Fruit fly (Drosophila melanogaster): Measurements from ENCODE around the gene FucTB.

The FucTB gene

DNA sequence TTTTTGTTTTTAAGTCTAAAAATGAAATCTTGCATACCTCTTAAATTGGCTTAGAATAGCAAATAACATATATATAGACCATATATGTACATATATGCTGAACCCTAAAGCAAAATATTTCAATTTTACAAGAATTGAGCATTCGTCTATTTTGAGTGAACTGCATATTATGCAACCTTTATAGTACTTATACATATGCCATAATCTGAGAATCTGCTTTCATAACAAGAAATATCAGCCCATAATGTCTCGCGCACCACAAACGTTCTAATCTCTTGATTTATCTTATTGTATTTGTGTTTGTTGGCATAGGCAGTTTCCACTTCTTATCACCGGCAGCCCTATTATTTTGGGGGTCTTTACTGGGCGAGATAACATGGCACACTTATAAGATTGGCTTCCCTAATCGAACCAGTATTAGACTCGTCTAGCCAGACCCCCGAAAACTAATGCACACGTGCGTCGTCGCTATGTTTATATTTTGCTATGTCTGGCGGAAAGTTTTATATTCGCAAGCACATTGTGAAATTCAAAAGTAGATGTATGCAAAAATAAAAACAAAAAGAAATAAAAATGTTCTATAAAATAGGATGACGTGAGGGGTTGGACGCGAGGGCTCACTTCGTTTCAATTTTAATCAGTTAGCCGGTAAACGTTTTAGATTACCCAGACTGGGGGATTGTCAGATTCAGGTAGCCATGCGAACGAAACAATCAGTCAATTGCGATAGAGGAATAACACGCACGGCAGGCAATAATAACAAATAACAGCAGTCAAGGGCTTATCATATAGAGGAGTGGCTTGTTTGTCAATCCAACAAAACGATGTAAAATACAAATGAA, 41.7 kb downstream of the FucTB start (continued):
- peak; percentile 27 for TF ChIP-seq caup (GFP tag; optimal IDR thresholded peaks at IDR 0.05; ENCODE audit: severe bottlenecking)
- TF ChIP-seq CG18599 (GFP tag; optimal IDR thresholded peaks at IDR 0.05) = peak; percentile 23
- no peak for TF ChIP-seq Drgx (GFP tag; IDR thresholded peaks at IDR 0.05)
- no peak for TF ChIP-seq CG9932 (GFP tag; IDR thresholded peaks at IDR 0.05)
- TF ChIP-seq exex (tag; optimal IDR thresholded peaks at IDR 0.05) = peak; percentile 97
- no peak for TF ChIP-seq hkb (optimal IDR thresholded peaks at IDR 0.05)
- 0 out of 2 replicates have a peak, but pooled peaks have one; percentile 9 for TF ChIP-seq hkb (GFP tag; IDR thresholded peaks at IDR 0.05)
- TF ChIP-seq Aef1 (GFP tag; IDR thresholded peaks at IDR 0.05) = no peak
- TF ChIP-seq Abd-B (GFP tag; optimal IDR thresholded peaks at IDR 0.05) = no peak
- no peak for TF ChIP-seq CG14050 (GFP tag; IDR thresholded peaks at IDR 0.05)
- TF ChIP-seq Ptx1 (GFP tag; IDR thresholded peaks at IDR 0.05) = no peak
- peak; percentile 7 for TF ChIP-seq sd (tag; optimal IDR thresholded peaks at IDR 0.05)
- no peak for TF ChIP-seq tio (GFP tag; optimal IDR thresholded peaks at IDR 0.05)
- TF ChIP-seq Awh (GFP tag; IDR thresholded peaks at IDR 0.05) = no peak
- TF ChIP-seq Side (GFP tag; optimal IDR thresholded peaks at IDR 0.05) = no peak
- TF ChIP-seq gro (GFP tag; optimal IDR thresholded peaks at IDR 0.05) = peak; percentile 5
- TF ChIP-seq CG4404 (GFP tag; IDR thresholded peaks at IDR 0.05) = no peak
- no peak for TF ChIP-seq shn (GFP tag; optimal IDR thresholded peaks at IDR 0.05)
- peak; percentile 95 for TF ChIP-seq mirr (GFP tag; optimal IDR thresholded peaks at IDR 0.05)
- no peak for TF ChIP-seq CG8478 (optimal IDR thresholded peaks at IDR 0.05)
- TF ChIP-seq hth (optimal IDR thresholded peaks at IDR 0.05) = no peak
- TF ChIP-seq Camta (GFP tag; optimal IDR thresholded peaks at IDR 0.05) = no peak
- TF ChIP-seq CG13894 (tag; optimal IDR thresholded peaks at IDR 0.05) = peak; percentile 40
- no peak for TF ChIP-seq CTCF (GFP tag; optimal IDR thresholded peaks at IDR 0.05)
- no peak for TF ChIP-seq bab2 (GFP tag; optimal IDR thresholded peaks at IDR 0.05)
- no peak for TF ChIP-seq ap (GFP tag; IDR thresholded peaks at IDR 0.05)
- TF ChIP-seq ttk (GFP tag; IDR thresholded peaks at IDR 0.05) = no peak
- TF ChIP-seq Lhr (GFP tag; optimal IDR thresholded peaks at IDR 0.05) = no peak
- TF ChIP-seq CG11696 (GFP tag; IDR thresholded peaks at IDR 0.05) = no peak
- TF ChIP-seq CG9609 (GFP tag; optimal IDR thresholded peaks at IDR 0.05) = no peak
- no peak for TF ChIP-seq CG3281 (GFP tag; optimal IDR thresholded peaks at IDR 0.05)
- no peak for TF ChIP-seq crp (GFP tag; optimal IDR thresholded peaks at IDR 0.05)
- peak; percentile 54 for TF ChIP-seq Hey (tag; optimal IDR thresholded peaks at IDR 0.05)
- TF ChIP-seq CG8281 (tag; optimal IDR thresholded peaks at IDR 0.05) = peak; percentile 88
- TF ChIP-seq Antp (GFP tag; optimal IDR thresholded peaks at IDR 0.05) = no peak
- no peak for TF ChIP-seq ERR (GFP tag; optimal IDR thresholded peaks at IDR 0.05)
- peak; percentile 97 for TF ChIP-seq sug (tag; optimal IDR thresholded peaks at IDR 0.05)
- TF ChIP-seq Fer3 (tag; optimal IDR thresholded peaks at IDR 0.05) = no peak
- TF ChIP-seq CG30403 (GFP tag; optimal IDR thresholded peaks at IDR 0.05) = no peak
- TF ChIP-seq sens (GFP tag) = peak; percentile 28
- no peak for TF ChIP-seq BtbVII (GFP tag; optimal IDR thresholded peaks at IDR 0.05)
- TF ChIP-seq Hr3 (GFP tag; optimal IDR thresholded peaks at IDR 0.05) = no peak
- TF ChIP-seq Poxn (GFP tag; IDR thresholded peaks at IDR 0.05) = no peak
- no peak for TF ChIP-seq NfI (GFP tag; optimal IDR thresholded peaks at IDR 0.05)
- TF ChIP-seq CG34376 (GFP tag; optimal IDR thresholded peaks at IDR 0.05) = peak; percentile 90
- no peak for TF ChIP-seq CG7786 (GFP tag; optimal IDR thresholded peaks at IDR 0.05)
- TF ChIP-seq Kr (GFP tag; optimal IDR thresholded peaks at IDR 0.05) = no peak
- no peak for TF ChIP-seq ato (GFP tag; IDR thresholded peaks at IDR 0.05; ENCODE audit: partially characterized antibody)
- TF ChIP-seq D19B (GFP tag; optimal IDR thresholded peaks at IDR 0.05) = no peak
- no peak for TF ChIP-seq CG10267 (tag; optimal IDR thresholded peaks at IDR 0.05)
- no peak for TF ChIP-seq pan (optimal IDR thresholded peaks at IDR 0.05)
- TF ChIP-seq pan (GFP tag; optimal IDR thresholded peaks at IDR 0.05 in 1 of 2, IDR thresholded peaks at IDR 0.05 in 1 of 2) = no peak
